Worm (Caenorhabditis elegans) whole organism, L4 larva: ENCODE results near the gene Y116A8C.20.

ENCODE experiments used
- D1046.2 ChIP-seq: fragments of 200-800 bp; sonication (Bioruptor generic); IDR thresholded peaks from 2 replicates; pipeline ENCODE4 v1.3.6; 2022; ENCODE audit warnings: missing genetic modification characterization, missing compliant biosample characterization
- F49E8.2 ChIP-seq: sonication (generic microtip); optimal IDR thresholded peaks from 2 replicates; lab custom pipeline; 2016; ENCODE audit warnings: missing compliant biosample characterization, mild to moderate bottlenecking, missing genetic modification characterization, borderline replicate concordance
- T26A8.4 ChIP-seq: fragments of 200-800 bp; sonication (Bioruptor generic); IDR thresholded peaks from 2 replicates; pipeline ENCODE4 v1.3.6; 2022; ENCODE audit warnings: missing genetic modification characterization, missing compliant biosample characterization
- Y48G9A.11 ChIP-seq: fragments of 200-800 bp; sonication (Bioruptor generic); IDR thresholded peaks from 2 replicates; pipeline ENCODE4 v1.3.6; 2022; ENCODE audit warnings: missing genetic modification reagents, missing genetic modification characterization, missing compliant biosample characterization
- aha-1 ChIP-seq: fragments of 150-350 bp; peaks from one replicate; lab custom pipeline; 2014; ENCODE audit warnings: missing biosample characterization, missing genetic modification characterization
- ama-1 ChIP-seq: fragments of 150-350 bp; optimal IDR thresholded peaks from 2 replicates; lab custom pipeline; 2014; ENCODE audit warnings: inconsistent platforms, mixed read lengths
- arid-1 ChIP-seq: fragments of 200-800 bp; sonication (Bioruptor generic); conservative IDR thresholded peaks from 2 replicates; pipeline ENCODE4 v1.3.6; 2022; ENCODE audit warnings: missing genetic modification reagents, missing genetic modification characterization, missing compliant biosample characterization
- daf-16 ChIP-seq, 3 experiments: sonication (generic microtip); optimal IDR thresholded peaks; 2 replicates each; lab custom pipeline; 2016 to 2017; ENCODE audit warnings: missing genetic modification characterization in 3 of 3, missing genetic modification reagents in 3 of 3, mild to moderate bottlenecking in 2 of 3, missing compliant biosample characterization in 2 of 3, missing biosample characterization in 1 of 3, moderate library complexity in 1 of 3
- dmd-6 ChIP-seq: fragments of 200-800 bp; sonication (Bioruptor generic); IDR thresholded peaks from 2 replicates; pipeline ENCODE4 v1.3.6; 2022; ENCODE audit warnings: missing genetic modification reagents, missing genetic modification characterization, missing compliant biosample characterization
- dmd-8 ChIP-seq: fragments of 200-800 bp; sonication (Bioruptor generic); IDR thresholded peaks from 2 replicates; pipeline ENCODE4 v1.3.6; 2022; ENCODE audit warnings: missing genetic modification characterization, missing compliant biosample characterization
- dmd-9 ChIP-seq: fragments of 200-800 bp; sonication (Bioruptor generic); IDR thresholded peaks from 2 replicates; pipeline ENCODE4 v1.3.6; 2022; ENCODE audit warnings: missing genetic modification reagents, missing genetic modification characterization, missing compliant biosample characterization
- dve-1 ChIP-seq: sonication (generic microtip); optimal IDR thresholded peaks from 2 replicates; lab custom pipeline; 2017; ENCODE audit warnings: antibody characterized with exemption, mild to moderate bottlenecking, missing genetic modification characterization, missing compliant biosample characterization; ENCODE audit not compliant: insufficient read depth
- fkh-10 ChIP-seq: fragments of 150-350 bp; optimal IDR thresholded peaks from 2 replicates; lab custom pipeline; 2014; ENCODE audit warnings: missing biosample characterization, missing genetic modification reagents, missing genetic modification characterization
- fos-1 ChIP-seq: fragments of 150-350 bp; optimal IDR thresholded peaks from 2 replicates; lab custom pipeline; 2014; ENCODE audit warnings: missing biosample characterization, missing genetic modification characterization
- hlh-30 ChIP-seq: sonication (generic microtip); optimal IDR thresholded peaks from 2 replicates; lab custom pipeline; 2017; ENCODE audit warnings: antibody characterized with exemption, mild to moderate bottlenecking, missing genetic modification characterization, missing compliant biosample characterization; ENCODE audit not compliant: insufficient read depth
- lin-13 ChIP-seq: fragments of 150-350 bp; optimal IDR thresholded peaks from 2 replicates; lab custom pipeline; 2014; ENCODE audit warnings: missing biosample characterization, missing genetic modification reagents, missing genetic modification characterization
- lin-38 ChIP-seq: fragments of 200-800 bp; sonication (Bioruptor generic); IDR thresholded peaks from 2 replicates; pipeline ENCODE4 v1.3.6; 2022; ENCODE audit warnings: missing genetic modification reagents, missing genetic modification characterization, missing compliant biosample characterization
- lir-3 ChIP-seq: sonication (generic microtip); optimal IDR thresholded peaks from 2 replicates; lab custom pipeline; 2016; ENCODE audit warnings: mild to moderate bottlenecking, missing genetic modification characterization, missing compliant biosample characterization
- mes-2 ChIP-seq: sonication (generic microtip); optimal IDR thresholded peaks from 2 replicates; lab custom pipeline; 2016; ENCODE audit warnings: missing genotype, mild to moderate bottlenecking, missing genetic modification characterization, missing compliant biosample characterization; ENCODE audit not compliant: poor library complexity, severe bottlenecking
- nhr-11 ChIP-seq: fragments of 150-350 bp; optimal IDR thresholded peaks from 2 replicates; lab custom pipeline; 2014; ENCODE audit warnings: missing biosample characterization, missing genetic modification characterization
- nhr-28 ChIP-seq: fragments of 150-350 bp; optimal IDR thresholded peaks from 2 replicates; lab custom pipeline; 2014; ENCODE audit warnings: missing biosample characterization, missing genetic modification characterization
- nhr-76 ChIP-seq: fragments of 150-350 bp; optimal IDR thresholded peaks from 2 replicates; lab custom pipeline; 2014; ENCODE audit warnings: missing biosample characterization, missing genetic modification characterization
- nhr-77 ChIP-seq: fragments of 150-350 bp; optimal IDR thresholded peaks from 2 replicates; lab custom pipeline; 2014; ENCODE audit warnings: missing biosample characterization, missing genetic modification characterization
- pha-4 ChIP-seq, 2 experiments: fragments of 150-350 bp in 1 of 2; fragments of 200-800 bp in 1 of 2; sonication (Bioruptor generic) in 1 of 2; IDR thresholded peaks in 1 of 2; optimal IDR thresholded peaks in 1 of 2; 2 replicates each; pipeline versions ENCODE4 v1.3.6 to Lab custom; 2014 to 2022; ENCODE audit warnings: missing genetic modification characterization in 2 of 2, missing genetic modification reagents in 2 of 2, missing biosample characterization in 1 of 2, missing compliant biosample characterization in 1 of 2
- rbr-2 ChIP-seq: sonication (generic microtip); optimal IDR thresholded peaks from 2 replicates; lab custom pipeline; 2016; ENCODE audit warnings: missing genotype, missing genetic modification characterization, missing compliant biosample characterization
- sdz-12 ChIP-seq: fragments of 200-800 bp; sonication (Bioruptor generic); optimal IDR thresholded peaks from 2 replicates; lab custom pipeline; 2018; ENCODE audit warnings: mild to moderate bottlenecking, missing genetic modification characterization, missing compliant biosample characterization
- set-16 ChIP-seq: fragments of 200-800 bp; sonication (Bioruptor generic); IDR thresholded peaks from 2 replicates; pipeline ENCODE4 v1.3.6; 2022; ENCODE audit warnings: missing genetic modification reagents, missing genetic modification characterization, missing compliant biosample characterization
- snpc-4 ChIP-seq: fragments of 150-350 bp; optimal IDR thresholded peaks from 2 replicates; lab custom pipeline; 2014; ENCODE audit warnings: missing biosample characterization, missing genetic modification characterization
- unc-130 ChIP-seq: sonication (generic microtip); optimal IDR thresholded peaks from 2 replicates; lab custom pipeline; 2016; ENCODE audit warnings: missing genetic modification reagents, missing genetic modification characterization, missing compliant biosample characterization
- zfp-3 ChIP-seq: fragments of 200-800 bp; sonication (Bioruptor generic); conservative IDR thresholded peaks from 2 replicates; pipeline ENCODE4 v1.3.6; 2022; ENCODE audit warnings: missing genetic modification reagents, missing genetic modification characterization, missing compliant biosample characterization

Gene Y116A8C.20

ce11 chrIV:17087384-17088099, 46.8 kb downstream of the Y116A8C.20 start, which contains the start of the genes snx-13 and snr-1 (continued):
- TF ChIP-seq sdz-12, result peak; percentile 89
- TF ChIP-seq set-16 (GFP tag; lab: Robert Waterston, UW), result 0 out of 2 replicates have a peak, but pooled peaks have one; percentile 13
- peak; percentile 60 for TF ChIP-seq nhr-77
- peak; percentile 17 for TF ChIP-seq nhr-11
- TF ChIP-seq lin-13 (GFP tag; lab: Kevin White, UChicago), result peak; percentile 50
- peak; percentile 64 for TF ChIP-seq hlh-30 (tag; lab: Kevin White, UChicago)
- peak; percentile 98 for TF ChIP-seq lin-38 (GFP tag; lab: Robert Waterston, UW)
- TF ChIP-seq dve-1 (tag; lab: Kevin White, UChicago), result peak; percentile 48
- TF ChIP-seq dmd-6, result peak; percentile 49
- peak; percentile 58 for TF ChIP-seq lir-3 (tag; lab: Kevin White, UChicago)
- peak; percentile 80 for TF ChIP-seq dmd-9 (GFP tag; lab: Robert Waterston, UW)
- TF ChIP-seq D1046.2 (GFP tag; lab: Robert Waterston, UW), result peak; percentile 79; the same call in 1 of the 2 replicates
- TF ChIP-seq fkh-10 (GFP tag; lab: Kevin White, UChicago), result peak; percentile 86
- peak; percentile 90 for TF ChIP-seq unc-130 (GFP tag; lab: Kevin White, UChicago)
- peak; percentile 70 for TF ChIP-seq rbr-2 (tag; lab: Kevin White, UChicago)
- TF ChIP-seq dmd-8 (GFP tag; lab: Robert Waterston, UW), result no peak

ce11 chrIV:17088849-17089248, 48.1 kb downstream of the Y116A8C.20 start, which contains the start of gene Y116A8C.43:
Gene Y116A8C.43, plus strand, starts transcription at chrIV:17088851.
- TF ChIP-seq dmd-6, result no peak
- 0 out of 2 replicates have a peak, but pooled peaks have one; percentile 27 for TF ChIP-seq T26A8.4
- TF ChIP-seq lin-38 (GFP tag; lab: Robert Waterston, UW), result peak; percentile 73
- peak; percentile 23 for TF ChIP-seq mes-2 (tag; lab: Kevin White, UChicago)
- TF ChIP-seq fos-1 (tag; lab: Kevin White, UChicago), result no peak
- no peak; the same call in 1 of the 2 replicates for TF ChIP-seq Y48G9A.11 (GFP tag; lab: Robert Waterston, UW)
- TF ChIP-seq zfp-3 (GFP tag; lab: Robert Waterston, UW), result 0 out of 2 replicates have a peak, but pooled peaks have one; percentile 17
- peak; percentile 84 for TF ChIP-seq ama-1 (lab: Kevin White, UChicago)
- TF ChIP-seq F49E8.2, result peak; percentile 79
- no peak for TF ChIP-seq pha-4 (GFP tag; IDR thresholded peaks at IDR 0.05; lab: Robert Waterston, UW)
- TF ChIP-seq pha-4 (tag; optimal IDR thresholded peaks at IDR 0.05; lab: Kevin White, UChicago), result no peak
- TF ChIP-seq rbr-2 (tag; lab: Kevin White, UChicago), result peak; percentile 9
- TF ChIP-seq daf-16 (GFP tag; optimal IDR thresholded peaks at IDR 0.05; lab: Kevin White, UChicago), result no peak
- peak; percentile 27 for TF ChIP-seq daf-16 (tag; optimal IDR thresholded peaks at IDR 0.05; lab: Kevin White, UChicago)
- no peak for TF ChIP-seq fkh-10 (GFP tag; lab: Kevin White, UChicago)
- no peak for TF ChIP-seq nhr-76
- TF ChIP-seq arid-1 (GFP tag; lab: Robert Waterston, UW), result peak; percentile 11; the same call in 1 of the 2 replicates
- TF ChIP-seq aha-1 (tag; lab: Kevin White, UChicago), result peak; percentile 76
- no peak for TF ChIP-seq nhr-28 (tag; lab: Kevin White, UChicago)
- TF ChIP-seq snpc-4 (tag; lab: Kevin White, UChicago), result no peak
- peak; percentile 56 for TF ChIP-seq unc-130 (GFP tag; lab: Kevin White, UChicago)
- TF ChIP-seq, all 104 proteins: peak for 11
